Worm (Caenorhabditis elegans) whole organism, L1 larva: ENCODE measurements around the gene F46H5.7.
A peak's percentile ranks its signal among the peaks of the same experiment; 100 is the strongest.

Experiments
- C04F5.9 ChIP-seq: sonication (generic microtip); optimal IDR thresholded peaks from 2 replicates; lab custom pipeline; 2016; ENCODE audit warnings: missing genetic modification characterization, missing compliant biosample characterization
- F16B12.6 ChIP-seq: fragments of 150-350 bp; optimal IDR thresholded peaks from 2 replicates; lab custom pipeline; 2014; ENCODE audit warnings: missing biosample characterization, missing genetic modification characterization
- blmp-1 ChIP-seq: fragments of 150-350 bp; optimal IDR thresholded peaks from 2 replicates; lab custom pipeline; 2014; ENCODE audit warnings: missing biosample characterization, missing genetic modification characterization
- ceh-63 ChIP-seq: fragments of 200-800 bp; sonication (Bioruptor generic); optimal IDR thresholded peaks from 2 replicates; lab custom pipeline; 2018; ENCODE audit warnings: mild to moderate bottlenecking, missing genetic modification characterization, missing compliant biosample characterization
- ceh-90 ChIP-seq: sonication (generic microtip); optimal IDR thresholded peaks from 2 replicates; lab custom pipeline; 2016; ENCODE audit warnings: missing genetic modification characterization, missing compliant biosample characterization
- dpl-1 ChIP-seq, 3 experiments: fragments of 150-350 bp in 2 of 3; sonication (generic microtip) in 1 of 3; optimal IDR thresholded peaks; 2 replicates each; lab custom pipeline; 2014 to 2017; ENCODE audit warnings: missing biosample characterization in 3 of 3, missing genetic modification characterization in 3 of 3, missing genetic modification reagents in 3 of 3
- dsc-1 ChIP-seq: sonication (generic microtip); optimal IDR thresholded peaks from 2 replicates; lab custom pipeline; 2016; ENCODE audit warnings: mild to moderate bottlenecking, missing genetic modification characterization, missing compliant biosample characterization
- efl-1 ChIP-seq, 4 experiments: fragments of 150-350 bp; optimal IDR thresholded peaks in 3 of 4; peaks in 1 of 4; 1 replicate in 1 of 4; 2 replicates in 3 of 4; lab custom pipeline; 2014; ENCODE audit warnings: missing biosample characterization in 2 of 4, missing genetic modification characterization in 2 of 4, missing genetic modification reagents in 2 of 4
- efl-3 ChIP-seq: fragments of 200-800 bp; sonication (Bioruptor generic); optimal IDR thresholded peaks from 2 replicates; lab custom pipeline; 2018; ENCODE audit warnings: mild to moderate bottlenecking, missing genetic modification characterization, missing compliant biosample characterization
- egl-27 ChIP-seq, 2 experiments: fragments of 150-350 bp in 1 of 2; sonication (generic microtip); optimal IDR thresholded peaks; 3 replicates each; lab custom pipeline; 2017 to 2018; ENCODE audit warnings: missing biosample characterization in 2 of 2, missing genetic modification characterization in 2 of 2, missing genetic modification reagents in 2 of 2
- elt-2 ChIP-seq: sonication (generic microtip); optimal IDR thresholded peaks from 2 replicates; lab custom pipeline; 2016; ENCODE audit warnings: missing genetic modification characterization, mild to moderate bottlenecking, inconsistent platforms, missing compliant biosample characterization, missing genetic modification reagents
- elt-3 ChIP-seq, 6 experiments: fragments of 150-350 bp in 1 of 6; sonication (generic microtip); optimal IDR thresholded peaks; 2 replicates each; lab custom pipeline; 2017 to 2018; ENCODE audit warnings: missing biosample characterization in 6 of 6, missing genetic modification characterization in 6 of 6, inconsistent platforms in 1 of 6
- fkh-8 ChIP-seq: sonication (generic microtip); optimal IDR thresholded peaks from 2 replicates; lab custom pipeline; 2016; ENCODE audit warnings: mild to moderate bottlenecking, missing genetic modification characterization, missing compliant biosample characterization
- hlh-4 ChIP-seq: sonication (generic microtip); optimal IDR thresholded peaks from 2 replicates; lab custom pipeline; 2016; ENCODE audit warnings: mild to moderate bottlenecking, missing genetic modification characterization, missing compliant biosample characterization
- hpl-2 ChIP-seq: fragments of 150-350 bp; optimal IDR thresholded peaks from 2 replicates; lab custom pipeline; 2014; ENCODE audit warnings: missing biosample characterization, missing genetic modification reagents, missing genetic modification characterization
- irx-1 ChIP-seq: sonication (generic microtip); optimal IDR thresholded peaks from 2 replicates; lab custom pipeline; 2016; ENCODE audit warnings: missing genetic modification characterization, missing compliant biosample characterization
- isw-1 ChIP-seq: fragments of 200-800 bp; sonication (Bioruptor generic); IDR thresholded peaks from 2 replicates; pipeline ENCODE4 v1.3.6; 2022; ENCODE audit warnings: missing genetic modification characterization, missing compliant biosample characterization
- lin-14 ChIP-seq: fragments of 200-800 bp; sonication (Bioruptor generic); optimal IDR thresholded peaks from 2 replicates; lab custom pipeline; 2018; ENCODE audit warnings: mild to moderate bottlenecking, missing genetic modification characterization, moderate library complexity, missing compliant biosample characterization
- lin-15B ChIP-seq: fragments of 150-350 bp; sonication (generic microtip); optimal IDR thresholded peaks from 3 replicates; lab custom pipeline; 2014; ENCODE audit warnings: missing biosample characterization, missing genetic modification characterization
- lin-35 ChIP-seq, 2 experiments: fragments of 150-350 bp; optimal IDR thresholded peaks; 2 replicates each; lab custom pipeline; 2014; ENCODE audit warnings: missing biosample characterization in 2 of 2, missing genetic modification characterization in 2 of 2, missing genetic modification reagents in 2 of 2
- lir-3 ChIP-seq: sonication (generic microtip); optimal IDR thresholded peaks from 2 replicates; lab custom pipeline; 2016; ENCODE audit warnings: mild to moderate bottlenecking, missing genetic modification characterization, moderate library complexity, missing compliant biosample characterization; ENCODE audit not compliant: poor library complexity
- lsy-2 ChIP-seq, 2 experiments: fragments of 150-350 bp; optimal IDR thresholded peaks; 2 replicates each; lab custom pipeline; 2014; ENCODE audit warnings: missing biosample characterization in 2 of 2, missing genetic modification characterization in 2 of 2
- mdl-1 ChIP-seq, 2 experiments: fragments of 150-350 bp; optimal IDR thresholded peaks; 2 replicates each; lab custom pipeline; 2014 to 2017; ENCODE audit warnings: missing biosample characterization in 2 of 2, missing genetic modification characterization in 2 of 2, inconsistent platforms in 1 of 2
- mef-2 ChIP-seq: fragments of 150-350 bp; optimal IDR thresholded peaks from 2 replicates; lab custom pipeline; 2014; ENCODE audit warnings: missing biosample characterization, missing genetic modification characterization
- mep-1 ChIP-seq: fragments of 150-350 bp; optimal IDR thresholded peaks from 2 replicates; lab custom pipeline; 2014; ENCODE audit warnings: missing biosample characterization, missing genetic modification characterization
- nhr-11 ChIP-seq: fragments of 150-350 bp; optimal IDR thresholded peaks from 2 replicates; lab custom pipeline; 2014; ENCODE audit warnings: missing biosample characterization, missing genetic modification characterization
- nhr-12 ChIP-seq: sonication (generic microtip); optimal IDR thresholded peaks from 2 replicates; lab custom pipeline; 2017; ENCODE audit warnings: missing biosample characterization, missing genetic modification characterization
- nhr-237 ChIP-seq: fragments of 150-350 bp; optimal IDR thresholded peaks from 2 replicates; lab custom pipeline; 2014; ENCODE audit warnings: missing biosample characterization, missing genetic modification characterization
- nhr-76 ChIP-seq: sonication (generic microtip); optimal IDR thresholded peaks from 2 replicates; lab custom pipeline; 2017; ENCODE audit warnings: missing biosample characterization, missing genetic modification characterization
- nhr-77 ChIP-seq: fragments of 150-350 bp; optimal IDR thresholded peaks from 2 replicates; lab custom pipeline; 2014; ENCODE audit warnings: missing biosample characterization, missing genetic modification characterization
- nhr-85 ChIP-seq: sonication (generic microtip); peaks from one replicate; lab custom pipeline; 2016; ENCODE audit warnings: missing genetic modification characterization, inconsistent platforms, missing compliant biosample characterization
- pag-3 ChIP-seq: sonication (generic microtip); optimal IDR thresholded peaks from 2 replicates; lab custom pipeline; 2017; ENCODE audit warnings: missing genetic modification characterization, mild to moderate bottlenecking, missing compliant biosample characterization, antibody characterized with exemption, borderline replicate concordance; ENCODE audit not compliant: insufficient read depth
- pax-3 ChIP-seq: fragments of 200-800 bp; sonication (Bioruptor generic); optimal IDR thresholded peaks from 2 replicates; lab custom pipeline; 2018; ENCODE audit warnings: mild to moderate bottlenecking, missing genetic modification characterization, moderate library complexity, missing compliant biosample characterization
- rnt-1 ChIP-seq: sonication (generic microtip); optimal IDR thresholded peaks from 2 replicates; lab custom pipeline; 2016; ENCODE audit warnings: mild to moderate bottlenecking, missing genetic modification characterization, moderate library complexity, missing compliant biosample characterization
- snpc-4 ChIP-seq: fragments of 150-350 bp; optimal IDR thresholded peaks from 2 replicates; lab custom pipeline; 2014; ENCODE audit warnings: missing biosample characterization, missing genetic modification characterization
- snu-23 ChIP-seq: sonication (generic microtip); optimal IDR thresholded peaks from 2 replicates; lab custom pipeline; 2016; ENCODE audit warnings: missing genetic modification characterization, missing compliant biosample characterization
- sup-37 ChIP-seq: fragments of 200-800 bp; sonication (Bioruptor generic); optimal IDR thresholded peaks from 2 replicates; lab custom pipeline; 2018; ENCODE audit warnings: mild to moderate bottlenecking, missing genetic modification characterization, missing compliant biosample characterization
- tlp-1 ChIP-seq: fragments of 150-350 bp; optimal IDR thresholded peaks from 2 replicates; lab custom pipeline; 2014; ENCODE audit warnings: missing biosample characterization, missing genetic modification characterization
- unc-130 ChIP-seq: fragments of 150-350 bp; optimal IDR thresholded peaks from 2 replicates; lab custom pipeline; 2017; ENCODE audit warnings: missing biosample characterization, missing genetic modification characterization, inconsistent platforms
- unc-62 ChIP-seq: fragments of 150-350 bp; optimal IDR thresholded peaks from 2 replicates; lab custom pipeline; 2014; ENCODE audit warnings: missing biosample characterization, missing genetic modification reagents, missing genetic modification characterization
- unc-98 ChIP-seq: fragments of 200-800 bp; sonication (Bioruptor generic); IDR thresholded peaks from 2 replicates; pipeline ENCODE4 v1.3.6; 2022; ENCODE audit warnings: missing genetic modification characterization, missing compliant biosample characterization

F46H5.7 gene

DNA sequence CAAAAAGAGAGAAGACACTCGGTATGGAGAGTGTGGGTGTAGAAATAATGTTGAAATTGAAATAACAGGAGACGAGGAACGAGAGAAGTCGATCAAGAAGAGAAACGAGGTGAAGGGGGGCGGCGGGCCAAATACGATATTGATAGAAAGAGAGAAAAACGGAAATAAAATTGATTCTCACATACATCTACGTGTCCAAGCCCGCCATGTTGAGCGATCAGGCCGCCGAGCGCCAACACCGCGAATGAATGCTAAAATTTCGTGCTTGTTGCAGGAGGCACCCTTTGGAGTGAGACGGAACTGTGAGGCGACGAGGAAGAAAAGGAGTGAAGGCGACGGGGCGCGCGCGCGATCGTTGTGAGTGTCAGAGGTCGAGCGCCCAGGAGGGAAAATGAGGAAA lies at the start of gene F46H5.7:
Gene F46H5.7, minus strand, starts transcription at position 106 of the 400 bp plus-strand sequence.
- TF ChIP-seq hlh-4 (tag; lab: Kevin White, UChicago) (no peak), lin-14 (GFP tag; lab: Kevin White, UChicago) (peak; percentile 54), nhr-85 (tag; lab: Kevin White, UChicago) (peak; percentile 73), snu-23 (GFP tag; lab: Kevin White, UChicago) (peak; percentile 15), blmp-1 (peak; percentile 47), elt-3 (tag; optimal IDR thresholded peaks at IDR 0.05; lab: Kevin White, UChicago) (peak in 1 of 6 experiments; percentile 15), unc-98 (GFP tag; lab: Robert Waterston, UW) (no peak)
- TF ChIP-seq, all 84 proteins: peak for 5

DNA sequence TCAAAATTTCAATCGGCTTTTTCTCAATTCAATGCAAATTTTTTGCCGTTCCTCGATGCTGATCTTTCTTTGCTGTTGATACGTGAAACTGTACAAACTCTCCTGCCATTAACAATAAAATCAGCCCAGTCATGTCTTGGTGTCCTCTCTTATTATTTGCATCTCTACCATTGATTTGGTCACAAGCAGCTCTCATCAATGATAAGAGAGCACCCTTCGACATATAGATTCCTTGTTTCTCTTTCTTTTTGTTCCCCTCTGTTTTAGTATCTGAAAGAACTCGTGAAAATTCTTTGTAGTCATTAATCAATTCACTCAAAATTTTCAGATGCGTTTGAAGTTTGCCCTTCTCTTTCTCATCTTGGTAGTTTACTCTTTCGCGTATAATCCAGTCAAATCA lies 49.0 kb upstream of the F46H5.7 start, which contains the start of gene lron-7:
Gene lron-7, plus strand, starts transcription at position 323 of the 400 bp plus-strand sequence.
- TF ChIP-seq nhr-12 (no peak), mdl-1 (tag; optimal IDR thresholded peaks at IDR 0.05; lab: Kevin White, UChicago) (no peak), tlp-1 (no peak), efl-3 (GFP tag; lab: Kevin White, UChicago) (no peak), lir-3 (tag; lab: Kevin White, UChicago) (no peak), unc-62 (no peak), nhr-11 (tag; lab: Kevin White, UChicago) (no peak), efl-1 (optimal IDR thresholded peaks at IDR 0.05; lab: Kevin White, UChicago) (no peak), efl-1 (GFP tag; optimal IDR thresholded peaks at IDR 0.05 in 1 of 2; lab: Kevin White, UChicago) (peak in 1 of 2 experiments; percentile 62), lsy-2 (tag; optimal IDR thresholded peaks at IDR 0.05; lab: Kevin White, UChicago) (no peak), mef-2 (tag; lab: Kevin White, UChicago) (no peak), lin-35 (GFP tag; optimal IDR thresholded peaks at IDR 0.05; lab: Kevin White, UChicago) (peak in 1 of 2 experiments; percentile 21), elt-2 (peak; percentile 31), C04F5.9 (tag; lab: Kevin White, UChicago) (no peak), unc-130 (tag; lab: Kevin White, UChicago) (no peak), pag-3 (no peak), sup-37 (no peak), lin-14 (GFP tag; lab: Kevin White, UChicago) (no peak), F16B12.6 (tag; lab: Kevin White, UChicago) (no peak), rnt-1 (tag; lab: Kevin White, UChicago) (no peak)

DNA sequence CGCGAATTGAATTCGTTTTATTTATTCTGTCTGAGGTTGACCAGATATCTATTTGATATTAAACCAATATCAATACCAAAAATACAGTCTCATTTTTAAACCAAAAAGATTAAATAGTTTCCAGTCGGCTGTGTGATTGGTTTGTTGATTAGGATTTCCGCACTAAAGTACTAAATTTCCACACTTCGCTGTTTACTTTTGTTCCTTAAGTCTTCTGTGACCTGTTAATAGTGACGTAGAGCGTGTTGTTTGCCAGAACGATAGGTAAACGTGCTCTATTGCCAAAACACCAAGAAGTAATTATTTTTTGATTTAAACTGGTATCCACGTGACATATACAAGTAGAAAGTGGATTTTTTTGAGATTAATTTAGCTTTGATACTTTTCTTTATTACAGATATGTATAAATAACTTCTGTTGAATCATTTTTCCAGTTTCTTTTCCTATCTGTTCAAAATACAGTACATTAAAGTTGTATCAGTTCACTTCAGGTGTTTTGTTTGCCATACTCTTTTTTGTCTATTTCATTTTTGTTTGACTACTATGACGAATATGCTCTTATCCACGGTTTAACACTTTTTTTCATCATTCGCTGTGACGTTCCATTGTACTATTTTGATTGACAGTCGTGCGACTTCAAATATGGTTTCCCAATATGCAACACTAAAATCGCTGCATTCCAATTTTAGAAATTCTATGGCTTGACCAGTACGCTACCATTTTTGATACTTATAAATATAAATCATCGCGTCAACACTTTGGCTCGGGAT lies 48.3 kb upstream of the F46H5.7 start:
- TF ChIP-seq nhr-77 (peak; percentile 18), efl-1 (optimal IDR thresholded peaks at IDR 0.05; lab: Kevin White, UChicago) (no peak), efl-1 (GFP tag; optimal IDR thresholded peaks at IDR 0.05 in 1 of 2; lab: Kevin White, UChicago) (peak in 1 of 2 experiments; percentile 27), pax-3 (tag; lab: Kevin White, UChicago) (no peak), nhr-76 (tag; lab: Kevin White, UChicago) (no peak), lsy-2 (tag; optimal IDR thresholded peaks at IDR 0.05; lab: Kevin White, UChicago) (peak in 1 of 2 experiments; percentile 3), lin-14 (GFP tag; lab: Kevin White, UChicago) (peak; percentile 31), hpl-2 (no peak), egl-27 (tag; optimal IDR thresholded peaks at IDR 0.05; lab: Kevin White, UChicago) (no peak), irx-1 (peak; percentile 21)
- TF ChIP-seq, all 84 proteins: peak for 5

- no peak for TF ChIP-seq dsc-1
- no peak for TF ChIP-seq ceh-90
- no peak for TF ChIP-seq dpl-1 (GFP tag; optimal IDR thresholded peaks at IDR 0.05; lab: Kevin White, UChicago)
- TF ChIP-seq unc-62: no peak
- TF ChIP-seq ceh-63 (GFP tag; lab: Kevin White, UChicago): no peak
- TF ChIP-seq lin-15B (tag; lab: Kevin White, UChicago): no peak
- TF ChIP-seq lin-14 (GFP tag; lab: Kevin White, UChicago): no peak
- TF ChIP-seq snpc-4 (tag; lab: Kevin White, UChicago): no peak
- TF ChIP-seq fkh-8 (tag; lab: Kevin White, UChicago): no peak
- TF ChIP-seq mep-1: no peak
- TF ChIP-seq nhr-237 (tag; lab: Kevin White, UChicago): no peak
- no peak for TF ChIP-seq isw-1 (GFP tag; lab: Robert Waterston, UW)
- no peak for TF ChIP-seq lsy-2 (tag; optimal IDR thresholded peaks at IDR 0.05; lab: Kevin White, UChicago)
Measured at ce11 chrX:7289565-7289964, 46.8 kb upstream of the F46H5.7 start.
